Fruit fly (Drosophila melanogaster) whole organism, embryonic: ENCODE measurements around the gene Atx-1.

Source experiments
- C15 ChIP-seq: fragments of 200-800 bp; sonication (Bioruptor generic); IDR thresholded peaks from 3 replicates; pipeline ENCODE4 v1.3.6; 2022; ENCODE audit warnings: missing biosample characterization, missing genetic modification characterization
- CG12236 ChIP-seq: fragments of 200-800 bp; sonication (Bioruptor generic); optimal IDR thresholded peaks from 2 replicates; lab custom pipeline; 2016; ENCODE audit warnings: missing biosample characterization, missing genetic modification characterization
- CG12299 ChIP-seq: fragments of 200-800 bp; sonication (Bioruptor generic); optimal IDR thresholded peaks from 2 replicates; lab custom pipeline; 2018; ENCODE audit warnings: missing biosample characterization, mild to moderate bottlenecking, missing genetic modification characterization
- CG13424 ChIP-seq: fragments of 200-800 bp; sonication (Bioruptor generic); optimal IDR thresholded peaks from 2 replicates; lab custom pipeline; 2019; ENCODE audit warnings: missing biosample characterization, mild to moderate bottlenecking, missing genetic modification characterization, moderate library complexity
- CG16813 ChIP-seq: fragments of 200-800 bp; sonication (Bioruptor generic); IDR thresholded peaks from 3 replicates; pipeline ENCODE4 v1.3.6; 2022; ENCODE audit warnings: missing biosample characterization, missing genetic modification characterization; ENCODE audit not compliant: partially characterized antibody
- CG18764 ChIP-seq: fragments of 200-800 bp; sonication (Bioruptor generic); optimal IDR thresholded peaks from 3 replicates; lab custom pipeline; 2016; ENCODE audit warnings: missing biosample characterization, missing genetic modification characterization
- CG2202 ChIP-seq: fragments of 200-800 bp; sonication (Bioruptor generic); optimal IDR thresholded peaks from 2 replicates; lab custom pipeline; 2018; ENCODE audit warnings: missing biosample characterization, mild to moderate bottlenecking, missing genetic modification characterization
- CG2678 ChIP-seq: fragments of 200-800 bp; sonication (Bioruptor generic); optimal IDR thresholded peaks from 3 replicates; lab custom pipeline; 2019; ENCODE audit warnings: missing biosample characterization, mild to moderate bottlenecking, missing genetic modification characterization, moderate library complexity
- CG31441 ChIP-seq: fragments of 200-800 bp; sonication (Bioruptor generic); IDR thresholded peaks from 2 replicates; pipeline ENCODE4 v1.3.6; 2022; ENCODE audit warnings: missing biosample characterization, missing genetic modification characterization
- CG4730 ChIP-seq: fragments of 200-800 bp; sonication (Bioruptor generic); IDR thresholded peaks from 2 replicates; pipeline ENCODE4 v1.3.6; 2022; ENCODE audit warnings: missing biosample characterization, missing genetic modification characterization
- CG6254 ChIP-seq: fragments of 200-800 bp; sonication (Bioruptor generic); optimal IDR thresholded peaks from 3 replicates; lab custom pipeline; 2017; ENCODE audit warnings: mild to moderate bottlenecking, missing biosample characterization, missing genetic modification reagents, missing genetic modification characterization
- CG6765 ChIP-seq: fragments of 200-800 bp; sonication (Bioruptor generic); optimal IDR thresholded peaks from 3 replicates; lab custom pipeline; 2017; ENCODE audit warnings: missing biosample characterization, mild to moderate bottlenecking, missing genetic modification characterization
- CG6813 ChIP-seq: fragments of 200-800 bp; sonication (Bioruptor generic); optimal IDR thresholded peaks from 2 replicates; lab custom pipeline; 2017; ENCODE audit warnings: missing biosample characterization, missing genetic modification characterization, mild to moderate bottlenecking, moderate library complexity, missing genetic modification reagents
- CG8089 ChIP-seq: fragments of 200-800 bp; sonication (Bioruptor generic); optimal IDR thresholded peaks from 3 replicates; lab custom pipeline; 2016; ENCODE audit warnings: missing biosample characterization, missing genetic modification characterization
- CG9727 ChIP-seq: fragments of 200-800 bp; sonication (Bioruptor generic); optimal IDR thresholded peaks from 3 replicates; lab custom pipeline; 2017; ENCODE audit warnings: missing biosample characterization, mild to moderate bottlenecking, missing genetic modification characterization
- Dek ChIP-seq: fragments of 200-800 bp; sonication (Bioruptor generic); optimal IDR thresholded peaks from 3 replicates; lab custom pipeline; 2019; ENCODE audit warnings: missing biosample characterization, mild to moderate bottlenecking, missing genetic modification characterization, moderate library complexity
- Dip3 ChIP-seq: fragments of 200-800 bp; sonication (Bioruptor generic); optimal IDR thresholded peaks from 3 replicates; lab custom pipeline; 2016; ENCODE audit warnings: missing biosample characterization, missing genetic modification characterization
- Drgx ChIP-seq: fragments of 200-800 bp; sonication (Bioruptor generic); IDR thresholded peaks from 2 replicates; pipeline ENCODE4 v1.3.6; 2022; ENCODE audit warnings: missing biosample characterization, missing genetic modification characterization
- Fer3 ChIP-seq: fragments of 200-800 bp; sonication (Bioruptor generic); optimal IDR thresholded peaks from 2 replicates; lab custom pipeline; 2018; ENCODE audit warnings: missing biosample characterization, mild to moderate bottlenecking, missing genetic modification characterization, moderate library complexity
- Hand ChIP-seq: fragments of 200-800 bp; sonication (Bioruptor generic); optimal IDR thresholded peaks from 2 replicates; lab custom pipeline; 2017; ENCODE audit warnings: mild to moderate bottlenecking, missing biosample characterization, missing genetic modification reagents, missing genetic modification characterization
- Mrtf ChIP-seq: fragments of 200-800 bp; sonication (Bioruptor generic); IDR thresholded peaks from 3 replicates; pipeline ENCODE4 v1.3.6; 2022; ENCODE audit warnings: missing biosample characterization, missing genetic modification characterization
- Poxn ChIP-seq: fragments of 200-800 bp; sonication (Bioruptor generic); IDR thresholded peaks from 2 replicates; pipeline ENCODE4 v1.3.6; 2022; ENCODE audit warnings: missing biosample characterization, missing genetic modification characterization
- Scr ChIP-seq: fragments of 200-800 bp; sonication (Bioruptor generic); IDR thresholded peaks from 2 replicates; pipeline ENCODE4 v1.3.6; 2022; ENCODE audit warnings: missing biosample characterization, missing genetic modification characterization; ENCODE audit not compliant: partially characterized antibody
- Stat92E ChIP-seq, 3 experiments: fragments of >200 bp in 2 of 3; fragments of 200-800 bp in 1 of 3; sonication (Bioruptor generic) in 1 of 3; optimal IDR thresholded peaks; 2 replicates each; lab custom pipeline; 2017 to 2019; ENCODE audit warnings: missing biosample characterization in 3 of 3, missing genetic modification characterization in 3 of 3, mild to moderate bottlenecking in 1 of 3, moderate library complexity in 1 of 3
- YL-1 ChIP-seq: fragments of 200-800 bp; sonication (Bioruptor generic); optimal IDR thresholded peaks from 3 replicates; lab custom pipeline; 2017; ENCODE audit warnings: missing biosample characterization, mild to moderate bottlenecking, missing genetic modification characterization
- amos ChIP-seq: fragments of 200-800 bp; sonication (Bioruptor generic); IDR thresholded peaks from 2 replicates; pipeline ENCODE4 v1.3.6; 2022; ENCODE audit warnings: missing biosample characterization, missing genetic modification characterization; ENCODE audit not compliant: partially characterized antibody
- ara ChIP-seq: fragments of 200-800 bp; sonication (Bioruptor generic); IDR thresholded peaks from 2 replicates; pipeline ENCODE4 v1.3.6; 2022; ENCODE audit warnings: missing biosample characterization, missing genetic modification characterization
- btn ChIP-seq: fragments of 200-800 bp; sonication (Bioruptor generic); optimal IDR thresholded peaks from 2 replicates; lab custom pipeline; 2016; ENCODE audit warnings: missing biosample characterization, missing genetic modification characterization
- caup ChIP-seq: fragments of 200-800 bp; sonication (Bioruptor generic); optimal IDR thresholded peaks from 3 replicates; lab custom pipeline; 2017; ENCODE audit warnings: missing biosample characterization, mild to moderate bottlenecking, missing genetic modification characterization, moderate library complexity; ENCODE audit not compliant: severe bottlenecking
- croc ChIP-seq: fragments of 200-800 bp; sonication (Bioruptor generic); conservative IDR thresholded peaks from 3 replicates; pipeline ENCODE4 v1.3.6; 2022; ENCODE audit warnings: missing biosample characterization, missing genetic modification characterization
- eyg ChIP-seq: fragments of 200-800 bp; sonication (Bioruptor generic); optimal IDR thresholded peaks from 3 replicates; lab custom pipeline; 2016; ENCODE audit warnings: missing biosample characterization, missing genetic modification characterization
- grn ChIP-seq: fragments of 200-800 bp; sonication (Bioruptor generic); optimal IDR thresholded peaks from 3 replicates; lab custom pipeline; 2017; ENCODE audit warnings: missing biosample characterization, missing genetic modification characterization
- lab ChIP-seq: fragments of 200-800 bp; sonication (Bioruptor generic); optimal IDR thresholded peaks from 3 replicates; lab custom pipeline; 2017; ENCODE audit warnings: missing biosample characterization, missing genetic modification characterization, mild to moderate bottlenecking, moderate library complexity, missing genetic modification reagents
- lilli ChIP-seq: fragments of 200-800 bp; sonication (Bioruptor generic); optimal IDR thresholded peaks from 3 replicates; lab custom pipeline; 2016; ENCODE audit warnings: missing biosample characterization, missing genetic modification characterization
- nerfin-1 ChIP-seq: fragments of 200-800 bp; sonication (Bioruptor generic); optimal IDR thresholded peaks from 3 replicates; lab custom pipeline; 2019; ENCODE audit warnings: missing biosample characterization, mild to moderate bottlenecking, missing genetic modification characterization, moderate library complexity
- nom ChIP-seq: fragments of 200-800 bp; sonication (Bioruptor generic); optimal IDR thresholded peaks from 2 replicates; lab custom pipeline; 2017; ENCODE audit warnings: missing biosample characterization, missing genetic modification characterization, mild to moderate bottlenecking, moderate library complexity, missing genetic modification reagents
- oc ChIP-seq: fragments of 200-800 bp; sonication (Bioruptor generic); optimal IDR thresholded peaks from 2 replicates; lab custom pipeline; 2018; ENCODE audit warnings: missing biosample characterization, mild to moderate bottlenecking, missing genetic modification characterization, moderate library complexity
- pros ChIP-seq: fragments of 200-800 bp; sonication (Bioruptor generic); optimal IDR thresholded peaks from 3 replicates; lab custom pipeline; 2019; ENCODE audit warnings: missing biosample characterization, mild to moderate bottlenecking, missing genetic modification characterization, moderate library complexity
- repo ChIP-seq: fragments of 200-800 bp; sonication (Bioruptor generic); optimal IDR thresholded peaks from 2 replicates; lab custom pipeline; 2016; ENCODE audit warnings: missing biosample characterization, missing genetic modification characterization
- rib ChIP-seq: fragments of 200-800 bp; sonication (Bioruptor generic); IDR thresholded peaks from 2 replicates; pipeline ENCODE4 v1.3.6; 2022; ENCODE audit warnings: missing biosample characterization, missing genetic modification characterization
- sc ChIP-seq, 3 experiments: fragments of >200 bp in 2 of 3; fragments of 200-800 bp in 1 of 3; sonication (Bioruptor generic) in 1 of 3; optimal IDR thresholded peaks; 2 replicates in 2 of 3; 3 replicates in 1 of 3; lab custom pipeline; 2017; ENCODE audit warnings: mild to moderate bottlenecking in 1 of 3, missing biosample characterization in 1 of 3, missing genetic modification characterization in 1 of 3, missing genetic modification reagents in 1 of 3
- sd ChIP-seq: fragments of 200-800 bp; sonication (Bioruptor generic); optimal IDR thresholded peaks from 3 replicates; lab custom pipeline; 2018; ENCODE audit warnings: missing biosample characterization, mild to moderate bottlenecking, missing genetic modification characterization, moderate library complexity
- seq ChIP-seq: fragments of 200-800 bp; sonication (Bioruptor generic); IDR thresholded peaks from 2 replicates; pipeline ENCODE4 v1.3.6; 2022; ENCODE audit warnings: missing biosample characterization, missing genetic modification characterization
- sim ChIP-seq: fragments of 200-800 bp; sonication (Bioruptor generic); IDR thresholded peaks from 2 replicates; pipeline ENCODE4 v1.3.6; 2022; ENCODE audit warnings: missing biosample characterization, missing genetic modification characterization
- ssp ChIP-seq: fragments of 200-800 bp; sonication (Bioruptor generic); IDR thresholded peaks from 2 replicates; pipeline ENCODE4 v1.3.6; 2022; ENCODE audit warnings: missing biosample characterization, missing genetic modification characterization
- tna ChIP-seq: fragments of 200-800 bp; sonication (Bioruptor generic); IDR thresholded peaks from 2 replicates; pipeline ENCODE4 v1.3.6; 2022; ENCODE audit warnings: missing biosample characterization, missing genetic modification characterization; ENCODE audit not compliant: partially characterized antibody
- unpg ChIP-seq: fragments of 200-800 bp; sonication (Bioruptor generic); optimal IDR thresholded peaks from 3 replicates; lab custom pipeline; 2018; ENCODE audit warnings: missing biosample characterization, mild to moderate bottlenecking, missing genetic modification characterization, moderate library complexity
- vnd ChIP-seq: fragments of 200-800 bp; sonication (Bioruptor generic); IDR thresholded peaks from 3 replicates; pipeline ENCODE4 v1.3.6; 2022; ENCODE audit warnings: missing biosample characterization, missing genetic modification characterization; ENCODE audit not compliant: partially characterized antibody
- wek ChIP-seq: fragments of 200-800 bp; sonication (Bioruptor generic); optimal IDR thresholded peaks from 3 replicates; lab custom pipeline; 2018; ENCODE audit warnings: missing biosample characterization, mild to moderate bottlenecking, missing genetic modification characterization, moderate library complexity
- zfh2 ChIP-seq: fragments of 200-800 bp; sonication (Bioruptor generic); optimal IDR thresholded peaks from 2 replicates; lab custom pipeline; 2016; ENCODE audit warnings: missing biosample characterization, missing genetic modification characterization

The Atx-1 gene

dm6 chrX:6820703-6821102, 2.3 kb upstream of the Atx-1 start, which contains the start of the genes Nf-YC and xit (continued):
- no peak for TF ChIP-seq Dek (tag; lab: Kevin White, UChicago)
- peak; percentile 68 for TF ChIP-seq amos
- TF ChIP-seq Fer3 (tag; lab: Kevin White, UChicago): no peak
- no peak for TF ChIP-seq CG9727 (GFP tag; lab: Kevin White, UChicago)
- peak; percentile 87 for TF ChIP-seq YL-1 (GFP tag; lab: Kevin White, UChicago)
- TF ChIP-seq CG18764 (GFP tag; lab: Kevin White, UChicago): no peak
- no peak for TF ChIP-seq unpg (GFP tag; lab: Kevin White, UChicago)
- no peak for TF ChIP-seq Mrtf (GFP tag; lab: Robert Waterston, UW)
- no peak for TF ChIP-seq Dip3 (GFP tag; lab: Kevin White, UChicago)
- no peak for TF ChIP-seq repo (GFP tag; lab: Kevin White, UChicago)
- no peak for TF ChIP-seq grn (GFP tag; lab: Kevin White, UChicago)
- TF ChIP-seq Stat92E (GFP tag; optimal IDR thresholded peaks at IDR 0.05; lab: Kevin White, UChicago): no peak
- TF ChIP-seq eyg (GFP tag; lab: Kevin White, UChicago): no peak
- no peak for TF ChIP-seq CG6254 (GFP tag; lab: Kevin White, UChicago)
- no peak for TF ChIP-seq croc (GFP tag; lab: Robert Waterston, UW)
- TF ChIP-seq zfh2: peak; percentile 24
- no peak for TF ChIP-seq CG12236 (GFP tag; lab: Kevin White, UChicago)
- peak; percentile 59 for TF ChIP-seq Scr (GFP tag; lab: Robert Waterston, UW)
- TF ChIP-seq CG8089: no peak
- TF ChIP-seq CG6765 (GFP tag; lab: Kevin White, UChicago): no peak
- TF ChIP-seq lab: no peak
- TF ChIP-seq caup (GFP tag; lab: Kevin White, UChicago): no peak
- no peak for TF ChIP-seq CG12299 (tag; lab: Kevin White, UChicago)
- TF ChIP-seq CG2678 (tag; lab: Kevin White, UChicago): no peak
- no peak for TF ChIP-seq nom
- TF ChIP-seq wek (GFP tag; lab: Kevin White, UChicago): no peak
- peak; percentile 64 for TF ChIP-seq CG16813 (GFP tag; lab: Robert Waterston, UW)
- TF ChIP-seq seq (GFP tag; lab: Robert Waterston, UW): no peak
- no peak for TF ChIP-seq sim
- TF ChIP-seq CG31441 (GFP tag; lab: Robert Waterston, UW): no peak
- TF ChIP-seq nerfin-1 (tag; lab: Kevin White, UChicago): peak; percentile 30
- TF ChIP-seq ssp (GFP tag; lab: Robert Waterston, UW): peak; percentile 91
- TF ChIP-seq oc (tag; lab: Kevin White, UChicago): no peak
- no peak for TF ChIP-seq sc (optimal IDR thresholded peaks at IDR 0.05; lab: Kevin White, UChicago)
- TF ChIP-seq sc (GFP tag; optimal IDR thresholded peaks at IDR 0.05; lab: Kevin White, UChicago): no peak
- peak; percentile 13 for TF ChIP-seq CG13424 (tag; lab: Kevin White, UChicago)
- no peak for TF ChIP-seq ara (GFP tag; lab: Robert Waterston, UW)
- no peak for TF ChIP-seq CG4730
- no peak for TF ChIP-seq lilli (GFP tag; lab: Kevin White, UChicago)
- no peak for TF ChIP-seq pros (GFP tag; lab: Kevin White, UChicago)
- TF ChIP-seq vnd: peak; percentile 43; the same call in 1 of the 3 replicates
- no peak for TF ChIP-seq C15 (GFP tag; lab: Robert Waterston, UW)
- TF ChIP-seq Hand: no peak
- TF ChIP-seq btn (GFP tag; lab: Kevin White, UChicago): no peak
- TF ChIP-seq rib: no peak
- no peak for TF ChIP-seq CG2202 (tag; lab: Kevin White, UChicago)
- TF ChIP-seq CG6813 (GFP tag; lab: Kevin White, UChicago): no peak
- no peak for TF ChIP-seq sd (tag; lab: Kevin White, UChicago)
- TF ChIP-seq tna (GFP tag; lab: Robert Waterston, UW): peak; percentile 54; the same call in 1 of the 2 replicates
- no peak for TF ChIP-seq Poxn (GFP tag; lab: Robert Waterston, UW)
- TF ChIP-seq Drgx: no peak
